Worm (Caenorhabditis elegans) whole organism, L1 larva: ENCODE measurements around the gene C18H7.7.

Source experiments
- C34B4.2 ChIP-seq: sonication (generic microtip); optimal IDR thresholded peaks from 2 replicates; lab custom pipeline; 2017; ENCODE audit warnings: mild to moderate bottlenecking, missing genetic modification characterization, missing compliant biosample characterization
- F16B12.6 ChIP-seq: fragments of 150-350 bp; optimal IDR thresholded peaks from 2 replicates; lab custom pipeline; 2014; ENCODE audit warnings: missing biosample characterization, missing genetic modification characterization
- Y116A8C.19 ChIP-seq: sonication (generic microtip); optimal IDR thresholded peaks from 2 replicates; lab custom pipeline; 2016; ENCODE audit warnings: missing compliant biosample characterization, missing genetic modification characterization, borderline replicate concordance
- aha-1 ChIP-seq: fragments of 150-350 bp; optimal IDR thresholded peaks from 2 replicates; lab custom pipeline; 2014; ENCODE audit warnings: missing biosample characterization, missing genetic modification characterization
- ceh-63 ChIP-seq: fragments of 200-800 bp; sonication (Bioruptor generic); optimal IDR thresholded peaks from 2 replicates; lab custom pipeline; 2018; ENCODE audit warnings: mild to moderate bottlenecking, missing genetic modification characterization, missing compliant biosample characterization
- ceh-82 ChIP-seq, 3 experiments: fragments of 150-350 bp in 1 of 3; sonication (generic microtip) in 2 of 3; optimal IDR thresholded peaks; 2 replicates each; lab custom pipeline; 2014 to 2017; ENCODE audit warnings: missing biosample characterization in 3 of 3, missing genetic modification characterization in 3 of 3
- ces-1 ChIP-seq: fragments of 150-350 bp; optimal IDR thresholded peaks from 2 replicates; lab custom pipeline; 2014; ENCODE audit warnings: missing biosample characterization, missing genetic modification reagents, missing genetic modification characterization
- dpl-1 ChIP-seq, 3 experiments: fragments of 150-350 bp in 2 of 3; sonication (generic microtip) in 1 of 3; optimal IDR thresholded peaks; 2 replicates each; lab custom pipeline; 2014 to 2017; ENCODE audit warnings: missing biosample characterization in 3 of 3, missing genetic modification characterization in 3 of 3, missing genetic modification reagents in 3 of 3
- egl-13 ChIP-seq: sonication (generic microtip); optimal IDR thresholded peaks from 2 replicates; lab custom pipeline; 2016; ENCODE audit warnings: missing genotype, missing genetic modification reagents, missing genetic modification characterization, missing compliant biosample characterization
- elt-3 ChIP-seq, 6 experiments: fragments of 150-350 bp in 1 of 6; sonication (generic microtip); optimal IDR thresholded peaks; 2 replicates each; lab custom pipeline; 2017 to 2018; ENCODE audit warnings: missing biosample characterization in 6 of 6, missing genetic modification characterization in 6 of 6, inconsistent platforms in 1 of 6
- fkh-10 ChIP-seq: sonication (generic microtip); optimal IDR thresholded peaks from 2 replicates; lab custom pipeline; 2017; ENCODE audit warnings: missing biosample characterization, missing genetic modification reagents, missing genetic modification characterization
- fkh-8 ChIP-seq: sonication (generic microtip); optimal IDR thresholded peaks from 2 replicates; lab custom pipeline; 2016; ENCODE audit warnings: mild to moderate bottlenecking, missing genetic modification characterization, missing compliant biosample characterization
- fos-1 ChIP-seq: fragments of 150-350 bp; optimal IDR thresholded peaks from 2 replicates; lab custom pipeline; 2014; ENCODE audit warnings: missing biosample characterization, missing genetic modification characterization
- grh-1 ChIP-seq: fragments of 200-800 bp; sonication (Bioruptor generic); IDR thresholded peaks from 2 replicates; pipeline ENCODE4 v1.3.6; 2022; ENCODE audit warnings: missing genetic modification reagents, missing genetic modification characterization, missing compliant biosample characterization
- hlh-17 ChIP-seq: fragments of 200-800 bp; sonication (Bioruptor generic); optimal IDR thresholded peaks from 2 replicates; lab custom pipeline; 2018; ENCODE audit warnings: missing genetic modification characterization, mild to moderate bottlenecking, missing compliant biosample characterization, moderate library complexity, borderline replicate concordance
- isw-1 ChIP-seq: fragments of 200-800 bp; sonication (Bioruptor generic); IDR thresholded peaks from 2 replicates; pipeline ENCODE4 v1.3.6; 2022; ENCODE audit warnings: missing genetic modification characterization, missing compliant biosample characterization
- jun-1 ChIP-seq: fragments of 150-350 bp; optimal IDR thresholded peaks from 2 replicates; lab custom pipeline; 2014; ENCODE audit warnings: missing biosample characterization, missing genetic modification reagents, missing genetic modification characterization
- lin-13 ChIP-seq: fragments of 150-350 bp; optimal IDR thresholded peaks from 2 replicates; lab custom pipeline; 2014; ENCODE audit warnings: missing biosample characterization, missing genetic modification reagents, missing genetic modification characterization
- lin-14 ChIP-seq: fragments of 200-800 bp; sonication (Bioruptor generic); optimal IDR thresholded peaks from 2 replicates; lab custom pipeline; 2018; ENCODE audit warnings: mild to moderate bottlenecking, missing genetic modification characterization, moderate library complexity, missing compliant biosample characterization
- lsy-2 ChIP-seq, 2 experiments: fragments of 150-350 bp; optimal IDR thresholded peaks; 2 replicates each; lab custom pipeline; 2014; ENCODE audit warnings: missing biosample characterization in 2 of 2, missing genetic modification characterization in 2 of 2
- mep-1 ChIP-seq: fragments of 150-350 bp; optimal IDR thresholded peaks from 2 replicates; lab custom pipeline; 2014; ENCODE audit warnings: missing biosample characterization, missing genetic modification characterization
- nhr-11 ChIP-seq: fragments of 150-350 bp; optimal IDR thresholded peaks from 2 replicates; lab custom pipeline; 2014; ENCODE audit warnings: missing biosample characterization, missing genetic modification characterization
- nhr-12 ChIP-seq: sonication (generic microtip); optimal IDR thresholded peaks from 2 replicates; lab custom pipeline; 2017; ENCODE audit warnings: missing biosample characterization, missing genetic modification characterization
- nhr-19 ChIP-seq: fragments of 200-800 bp; sonication (Bioruptor generic); conservative IDR thresholded peaks from 2 replicates; pipeline ENCODE4 v1.3.6; 2022; ENCODE audit warnings: missing genetic modification characterization, missing compliant biosample characterization
- nhr-71 ChIP-seq: sonication (generic microtip); optimal IDR thresholded peaks from 2 replicates; lab custom pipeline; 2016; ENCODE audit warnings: mild to moderate bottlenecking, missing genetic modification characterization, moderate library complexity, missing compliant biosample characterization
- nhr-77 ChIP-seq: fragments of 150-350 bp; optimal IDR thresholded peaks from 2 replicates; lab custom pipeline; 2014; ENCODE audit warnings: missing biosample characterization, missing genetic modification characterization
- nhr-84 ChIP-seq: sonication (generic microtip); optimal IDR thresholded peaks from 2 replicates; lab custom pipeline; 2017; ENCODE audit warnings: missing biosample characterization, missing genetic modification characterization
- pax-3 ChIP-seq: fragments of 200-800 bp; sonication (Bioruptor generic); optimal IDR thresholded peaks from 2 replicates; lab custom pipeline; 2018; ENCODE audit warnings: mild to moderate bottlenecking, missing genetic modification characterization, moderate library complexity, missing compliant biosample characterization
- pqm-1 ChIP-seq: sonication (generic microtip); optimal IDR thresholded peaks from 3 replicates; lab custom pipeline; 2017; ENCODE audit warnings: missing biosample characterization, missing genetic modification characterization
- rnt-1 ChIP-seq: sonication (generic microtip); optimal IDR thresholded peaks from 2 replicates; lab custom pipeline; 2016; ENCODE audit warnings: mild to moderate bottlenecking, missing genetic modification characterization, moderate library complexity, missing compliant biosample characterization
- skn-1 ChIP-seq: fragments of 150-350 bp; optimal IDR thresholded peaks from 2 replicates; lab custom pipeline; 2014; ENCODE audit warnings: missing biosample characterization, missing genetic modification characterization
- snu-23 ChIP-seq: sonication (generic microtip); optimal IDR thresholded peaks from 2 replicates; lab custom pipeline; 2016; ENCODE audit warnings: missing genetic modification characterization, missing compliant biosample characterization
- sptf-1 ChIP-seq: fragments of 150-350 bp; optimal IDR thresholded peaks from 2 replicates; lab custom pipeline; 2014; ENCODE audit warnings: missing biosample characterization, missing genetic modification characterization
- sup-37 ChIP-seq: fragments of 200-800 bp; sonication (Bioruptor generic); optimal IDR thresholded peaks from 2 replicates; lab custom pipeline; 2018; ENCODE audit warnings: mild to moderate bottlenecking, missing genetic modification characterization, missing compliant biosample characterization
- swsn-7 ChIP-seq: sonication (generic microtip); optimal IDR thresholded peaks from 2 replicates; lab custom pipeline; 2016; ENCODE audit warnings: missing genetic modification characterization, missing compliant biosample characterization
- tbx-2 ChIP-seq: sonication (generic microtip); optimal IDR thresholded peaks from 2 replicates; lab custom pipeline; 2016; ENCODE audit warnings: missing genetic modification characterization, missing compliant biosample characterization
- tlp-1 ChIP-seq: fragments of 150-350 bp; optimal IDR thresholded peaks from 2 replicates; lab custom pipeline; 2014; ENCODE audit warnings: missing biosample characterization, missing genetic modification characterization
- unc-130 ChIP-seq: fragments of 150-350 bp; optimal IDR thresholded peaks from 2 replicates; lab custom pipeline; 2017; ENCODE audit warnings: missing biosample characterization, missing genetic modification characterization, inconsistent platforms
- unc-86 ChIP-seq: sonication (generic microtip); optimal IDR thresholded peaks from 2 replicates; lab custom pipeline; 2016; ENCODE audit warnings: missing genetic modification characterization, missing compliant biosample characterization
- unc-98 ChIP-seq: fragments of 200-800 bp; sonication (Bioruptor generic); IDR thresholded peaks from 2 replicates; pipeline ENCODE4 v1.3.6; 2022; ENCODE audit warnings: missing genetic modification characterization, missing compliant biosample characterization
- zip-4 ChIP-seq: fragments of 200-800 bp; sonication (Bioruptor generic); optimal IDR thresholded peaks from 2 replicates; lab custom pipeline; 2018; ENCODE audit warnings: mild to moderate bottlenecking, missing genetic modification characterization, moderate library complexity, missing compliant biosample characterization
- ztf-4 ChIP-seq: fragments of 150-350 bp; optimal IDR thresholded peaks from 2 replicates; lab custom pipeline; 2014; ENCODE audit warnings: missing biosample characterization, missing genetic modification characterization

C18H7.7 gene

DNA sequence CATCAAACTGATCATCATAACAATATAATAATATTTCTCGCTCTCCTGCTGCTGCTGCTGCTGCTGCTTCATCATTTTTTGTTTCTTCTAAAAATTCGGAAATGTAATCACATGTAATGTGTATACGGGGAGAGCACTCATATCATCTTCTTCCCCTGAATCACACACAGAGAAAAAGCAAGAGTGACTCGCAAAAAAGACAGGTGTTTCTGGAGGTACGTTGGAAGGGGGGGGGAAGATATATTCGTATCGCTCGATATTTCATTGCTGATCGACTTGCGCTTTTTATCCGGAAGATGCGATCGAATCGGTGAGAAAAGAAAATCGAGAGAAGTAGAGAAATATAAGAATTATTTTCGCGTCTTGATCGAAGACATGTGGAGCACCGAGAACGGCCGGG, 11.4 kb upstream of the C18H7.7 start:
- TF ChIP-seq fos-1 (no peak), pax-3 (no peak), tlp-1 (tag; lab: Kevin White, UChicago) (no peak), C34B4.2 (tag; lab: Kevin White, UChicago) (no peak), swsn-7 (tag; lab: Kevin White, UChicago) (no peak), egl-13 (no peak), fkh-8 (no peak), dpl-1 (GFP tag; optimal IDR thresholded peaks at IDR 0.05; lab: Kevin White, UChicago) (peak in 1 of 3 experiments; percentile 7), aha-1 (tag; lab: Kevin White, UChicago) (no peak), sptf-1 (tag; lab: Kevin White, UChicago) (no peak), lin-13 (GFP tag; lab: Kevin White, UChicago) (no peak), pqm-1 (tag; lab: Kevin White, UChicago) (no peak), mep-1 (peak; percentile 8), hlh-17 (GFP tag; lab: Kevin White, UChicago) (no peak), ces-1 (GFP tag; lab: Kevin White, UChicago) (no peak), rnt-1 (tag; lab: Kevin White, UChicago) (peak; percentile 35), unc-130 (no peak), nhr-84 (tag; lab: Kevin White, UChicago) (no peak), ceh-63 (GFP tag; lab: Kevin White, UChicago) (no peak), nhr-11 (tag; lab: Kevin White, UChicago) (no peak), nhr-77 (tag; lab: Kevin White, UChicago) (no peak), fkh-10 (no peak), lin-14 (GFP tag; lab: Kevin White, UChicago) (peak; percentile 73), grh-1 (GFP tag; lab: Robert Waterston, UW) (no peak), F16B12.6 (tag; lab: Kevin White, UChicago) (no peak), tbx-2 (tag; lab: Kevin White, UChicago) (no peak), unc-98 (GFP tag; lab: Robert Waterston, UW) (no peak), ztf-4 (tag; lab: Kevin White, UChicago) (no peak), jun-1 (tag; lab: Kevin White, UChicago) (no peak), ceh-82 (tag; optimal IDR thresholded peaks at IDR 0.05; lab: Kevin White, UChicago) (no peak), unc-86 (tag; lab: Kevin White, UChicago) (no peak), nhr-71 (tag; lab: Kevin White, UChicago) (peak; percentile 67), elt-3 (tag; optimal IDR thresholded peaks at IDR 0.05; lab: Kevin White, UChicago) (no peak), snu-23 (peak; percentile 25), nhr-12 (no peak), nhr-19 (peak; percentile 18), zip-4 (GFP tag; lab: Kevin White, UChicago) (no peak), isw-1 (GFP tag; lab: Robert Waterston, UW) (no peak), sup-37 (GFP tag; lab: Kevin White, UChicago) (no peak), lsy-2 (tag; optimal IDR thresholded peaks at IDR 0.05; lab: Kevin White, UChicago) (peak in 1 of 2 experiments; percentile 42), Y116A8C.19 (no peak)

DNA sequence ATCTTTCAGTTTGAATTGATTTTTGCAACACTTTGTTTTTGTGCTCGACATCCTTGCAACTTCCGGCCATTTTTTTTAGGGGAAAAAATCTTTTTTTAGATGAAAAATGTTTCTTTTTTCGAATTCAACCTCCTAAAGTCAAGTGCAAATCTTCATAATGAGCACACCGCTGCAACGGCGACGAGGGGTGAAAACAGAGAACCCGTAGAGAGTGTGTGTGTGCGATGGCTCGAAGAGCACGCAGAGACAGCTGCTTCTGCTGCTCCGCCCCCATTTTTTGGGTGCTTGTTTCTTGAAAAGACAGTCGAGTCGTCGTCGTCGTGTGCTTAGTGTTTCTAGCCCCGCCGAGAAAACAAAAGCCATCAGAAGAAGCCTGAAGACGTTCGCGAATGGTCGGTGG, 9.9 kb upstream of the C18H7.7 start, which contains the start of gene inx-18:
inx-18 (plus strand) TSS at position 301 of the 400 bp plus-strand sequence.
- TF ChIP-seq skn-1 (tag; lab: Kevin White, UChicago) (no peak), rnt-1 (tag; lab: Kevin White, UChicago) (peak; percentile 25)
